Worm (Caenorhabditis elegans): ENCODE results near the gene agr-1.

Gene agr-1

ce11 chrII:6752850-6753249 lies 22.1 kb downstream of the agr-1 start, which contains the start of gene F41G3.21:
Gene F41G3.21 (minus strand): TSS chrII:6752950.
- TF ChIP-seq ref-1 (GFP tag; conservative IDR thresholded peaks at IDR 0.05) (no peak), cog-1 (tag; optimal IDR thresholded peaks at IDR 0.05) (no peak), klf-2 (GFP tag; conservative IDR thresholded peaks at IDR 0.05) (no peak), med-1 (GFP tag; optimal IDR thresholded peaks at IDR 0.05; ENCODE audit: insufficient read depth) (no peak), tab-1 (GFP tag; IDR thresholded peaks at IDR 0.05) (no peak), T22C8.4 (GFP tag; IDR thresholded peaks at IDR 0.05) (no peak), ztf-23 (GFP tag; IDR thresholded peaks at IDR 0.05) (no peak), ztf-29 (GFP tag; IDR thresholded peaks at IDR 0.05) (no peak), flt-1 (GFP tag; IDR thresholded peaks at IDR 0.05) (no peak)

ce11 chrII:6752027-6752426 lies 22.9 kb downstream of the agr-1 start, which contains the start of gene F41G3.19:
Gene F41G3.19 (minus strand): TSS chrII:6752127.
- TF ChIP-seq med-1 (GFP tag; optimal IDR thresholded peaks at IDR 0.05; ENCODE audit: insufficient read depth) (no peak), ref-1 (GFP tag; conservative IDR thresholded peaks at IDR 0.05) (no peak), ztf-23 (GFP tag; IDR thresholded peaks at IDR 0.05) (no peak), ztf-29 (GFP tag; IDR thresholded peaks at IDR 0.05) (no peak), tab-1 (GFP tag; IDR thresholded peaks at IDR 0.05) (no peak), cog-1 (tag; optimal IDR thresholded peaks at IDR 0.05) (no peak), flt-1 (GFP tag; IDR thresholded peaks at IDR 0.05) (no peak), T22C8.4 (GFP tag; IDR thresholded peaks at IDR 0.05) (no peak), klf-2 (GFP tag; conservative IDR thresholded peaks at IDR 0.05) (no peak)

- TF ChIP-seq flt-1 (GFP tag; IDR thresholded peaks at IDR 0.05) = no peak
- no peak for TF ChIP-seq med-1 (GFP tag; optimal IDR thresholded peaks at IDR 0.05; ENCODE audit: insufficient read depth)
- TF ChIP-seq klf-2 (GFP tag; conservative IDR thresholded peaks at IDR 0.05) = no peak
- TF ChIP-seq cog-1 (tag; optimal IDR thresholded peaks at IDR 0.05) = no peak
- TF ChIP-seq ztf-29 (GFP tag; IDR thresholded peaks at IDR 0.05) = no peak
- TF ChIP-seq ztf-23 (GFP tag; IDR thresholded peaks at IDR 0.05) = no peak
- no peak for TF ChIP-seq ref-1 (GFP tag; conservative IDR thresholded peaks at IDR 0.05)
- no peak for TF ChIP-seq tab-1 (GFP tag; IDR thresholded peaks at IDR 0.05)
- TF ChIP-seq T22C8.4 (GFP tag; IDR thresholded peaks at IDR 0.05) = no peak
These were observed 24.0 kb downstream of the agr-1 start, which contains the start of gene F41G3.20 for ce11 chrII:6750929-6751328. Gene F41G3.20 (minus strand): TSS chrII:6751029.

ce11 chrII:6749422-6749821 lies 25.6 kb downstream of the agr-1 start, which contains the start of gene F41G3.10:
Gene F41G3.10 (minus strand): TSS chrII:6749522.
- no peak for TF ChIP-seq cog-1 (tag; optimal IDR thresholded peaks at IDR 0.05)
- no peak for TF ChIP-seq ref-1 (GFP tag; conservative IDR thresholded peaks at IDR 0.05)
- TF ChIP-seq med-1 (GFP tag; optimal IDR thresholded peaks at IDR 0.05; ENCODE audit: insufficient read depth) = no peak
- no peak for TF ChIP-seq T22C8.4 (GFP tag; IDR thresholded peaks at IDR 0.05)
- TF ChIP-seq ztf-29 (GFP tag; IDR thresholded peaks at IDR 0.05) = no peak
- TF ChIP-seq klf-2 (GFP tag; conservative IDR thresholded peaks at IDR 0.05) = no peak
- TF ChIP-seq flt-1 (GFP tag; IDR thresholded peaks at IDR 0.05) = no peak
- no peak for TF ChIP-seq ztf-23 (GFP tag; IDR thresholded peaks at IDR 0.05)
- no peak for TF ChIP-seq tab-1 (GFP tag; IDR thresholded peaks at IDR 0.05)

- TF ChIP-seq tab-1 (GFP tag; IDR thresholded peaks at IDR 0.05) (no peak), ztf-23 (GFP tag; IDR thresholded peaks at IDR 0.05) (no peak), med-1 (GFP tag; optimal IDR thresholded peaks at IDR 0.05; ENCODE audit: insufficient read depth) (no peak), T22C8.4 (GFP tag; IDR thresholded peaks at IDR 0.05) (no peak)
These were observed 28.6 kb downstream of the agr-1 start, which contains the start of gene F41G3.5 for ce11 chrII:6746404-6746803. Gene F41G3.5 (plus strand): TSS chrII:6746704.

ce11 chrII:6745783-6746182 lies 29.2 kb downstream of the agr-1 start, which contains the start of gene ins-14:
Gene ins-14 (minus strand): TSS chrII:6745814.
- TF ChIP-seq cog-1 (tag; optimal IDR thresholded peaks at IDR 0.05) (no peak), T22C8.4 (GFP tag; IDR thresholded peaks at IDR 0.05) (no peak), ztf-29 (GFP tag; IDR thresholded peaks at IDR 0.05) (no peak), med-1 (GFP tag; optimal IDR thresholded peaks at IDR 0.05; ENCODE audit: insufficient read depth) (no peak), klf-2 (GFP tag; conservative IDR thresholded peaks at IDR 0.05) (no peak), flt-1 (GFP tag; IDR thresholded peaks at IDR 0.05) (no peak), tab-1 (GFP tag; IDR thresholded peaks at IDR 0.05) (no peak), ztf-23 (GFP tag; IDR thresholded peaks at IDR 0.05) (no peak), ref-1 (GFP tag; conservative IDR thresholded peaks at IDR 0.05) (no peak)

- TF ChIP-seq ztf-23 (GFP tag; IDR thresholded peaks at IDR 0.05) (no peak), cog-1 (tag; optimal IDR thresholded peaks at IDR 0.05) (no peak), med-1 (GFP tag; optimal IDR thresholded peaks at IDR 0.05; ENCODE audit: insufficient read depth) (no peak), ref-1 (GFP tag; conservative IDR thresholded peaks at IDR 0.05) (no peak), ztf-29 (GFP tag; IDR thresholded peaks at IDR 0.05) (no peak), tab-1 (GFP tag; IDR thresholded peaks at IDR 0.05) (no peak), klf-2 (GFP tag; conservative IDR thresholded peaks at IDR 0.05) (no peak), T22C8.4 (GFP tag; IDR thresholded peaks at IDR 0.05) (no peak), flt-1 (GFP tag; IDR thresholded peaks at IDR 0.05) (no peak)
These were observed 30.3 kb downstream of the agr-1 start, which contains the start of gene ins-15 for ce11 chrII:6744648-6745047. Gene ins-15 (minus strand): TSS chrII:6744748.

- TF ChIP-seq flt-1 (GFP tag; IDR thresholded peaks at IDR 0.05) (no peak), klf-2 (GFP tag; conservative IDR thresholded peaks at IDR 0.05) (no peak), ztf-23 (GFP tag; IDR thresholded peaks at IDR 0.05) (no peak), med-1 (GFP tag; optimal IDR thresholded peaks at IDR 0.05; ENCODE audit: insufficient read depth) (no peak), T22C8.4 (GFP tag; IDR thresholded peaks at IDR 0.05) (no peak), tab-1 (GFP tag; IDR thresholded peaks at IDR 0.05) (no peak), ref-1 (GFP tag; conservative IDR thresholded peaks at IDR 0.05) (no peak), cog-1 (tag; optimal IDR thresholded peaks at IDR 0.05) (no peak), ztf-29 (GFP tag; IDR thresholded peaks at IDR 0.05) (no peak)
These were observed 32.4 kb downstream of the agr-1 start, which contains the start of gene F41G3.6 for ce11 chrII:6742614-6743013. Gene F41G3.6 (plus strand): TSS chrII:6742914.

- TF ChIP-seq cog-1 (tag; optimal IDR thresholded peaks at IDR 0.05) (peak; percentile 41), klf-2 (GFP tag; conservative IDR thresholded peaks at IDR 0.05) (peak; percentile 64; the same call in 1 of the 2 replicates), ztf-29 (GFP tag; IDR thresholded peaks at IDR 0.05) (0 out of 2 replicates have a peak, but pooled peaks have one; percentile 34), flt-1 (GFP tag; IDR thresholded peaks at IDR 0.05) (peak; percentile 77; the same call in 1 of the 2 replicates), T22C8.4 (GFP tag; IDR thresholded peaks at IDR 0.05) (no peak), med-1 (GFP tag; optimal IDR thresholded peaks at IDR 0.05; ENCODE audit: insufficient read depth) (no peak), ztf-23 (GFP tag; IDR thresholded peaks at IDR 0.05) (no peak), tab-1 (GFP tag; IDR thresholded peaks at IDR 0.05) (0 out of 2 replicates have a peak, but pooled peaks have one; percentile 20), ref-1 (GFP tag; conservative IDR thresholded peaks at IDR 0.05) (no peak)
These were observed 33.5 kb downstream of the agr-1 start, which contains the start of gene exos-8 for ce11 chrII:6741428-6741827. Gene exos-8 (plus strand): TSS chrII:6741691.

All from whole organism, midembryonic.